Worm (Caenorhabditis elegans): ENCODE data around the gene R04A9.6.
A peak's percentile ranks its signal among the peaks of the same experiment; 100 is the strongest.

R04A9.6 gene

ce11 chrX:353134-353669, 44.2 kb upstream of the R04A9.6 start, which contains the start of gene sor-3 (continued):
- peak; percentile 90 for TF ChIP-seq nhr-90 (tag; optimal IDR thresholded peaks at IDR 0.05; ENCODE audit: poor library complexity)
- TF ChIP-seq efl-1 (optimal IDR thresholded peaks at IDR 0.05) = peak; percentile 62 to 71
- TF ChIP-seq efl-1 (GFP tag; optimal IDR thresholded peaks at IDR 0.05 in 1 of 2) = peak; percentile 23 to 94
- no peak for TF ChIP-seq C34B4.2 (tag; optimal IDR thresholded peaks at IDR 0.05)
- no peak for TF ChIP-seq pag-3 (tag; optimal IDR thresholded peaks at IDR 0.05; ENCODE audit: borderline replicate concordance, insufficient read depth)
- peak; percentile 24 for TF ChIP-seq zag-1 (tag; optimal IDR thresholded peaks at IDR 0.05)
- TF ChIP-seq sptf-1 (tag; optimal IDR thresholded peaks at IDR 0.05) = no peak
- 0 out of 2 replicates have a peak, but pooled peaks have one; percentile 19 for TF ChIP-seq grh-1 (GFP tag; IDR thresholded peaks at IDR 0.05)
- TF ChIP-seq aha-1 (tag; optimal IDR thresholded peaks at IDR 0.05) = no peak
- TF ChIP-seq ces-1 (GFP tag; optimal IDR thresholded peaks at IDR 0.05) = no peak
- peak; percentile 80 for TF ChIP-seq fkh-8 (tag; optimal IDR thresholded peaks at IDR 0.05)
- TF ChIP-seq aly-2 (tag; optimal IDR thresholded peaks at IDR 0.05) = peak; percentile 81
- TF ChIP-seq lin-13 (GFP tag; optimal IDR thresholded peaks at IDR 0.05) = peak; percentile 73
- TF ChIP-seq blmp-1 (tag; optimal IDR thresholded peaks at IDR 0.05) = peak; percentile 67
- TF ChIP-seq F16B12.6 (tag; optimal IDR thresholded peaks at IDR 0.05) = peak; percentile 51
- TF ChIP-seq fos-1 (tag; optimal IDR thresholded peaks at IDR 0.05) = peak; percentile 70
- peak; percentile 83 for TF ChIP-seq nhr-85 (tag)
- peak; percentile 33; the same call in 1 of the 2 replicates for TF ChIP-seq ceh-88 (GFP tag; IDR thresholded peaks at IDR 0.05)
- peak; percentile 92 for TF ChIP-seq nhr-71 (tag; optimal IDR thresholded peaks at IDR 0.05)
- no peak for TF ChIP-seq mef-2 (tag; optimal IDR thresholded peaks at IDR 0.05)
- peak; percentile 75 for TF ChIP-seq sox-4 (tag; optimal IDR thresholded peaks at IDR 0.05)
- TF ChIP-seq isw-1 (GFP tag; IDR thresholded peaks at IDR 0.05) = peak; percentile 66

ce11 chrX:357792-358191, 39.6 kb upstream of the R04A9.6 start, which contains the start of gene C04E7.1:
TSS of gene C04E7.1 (plus strand) at chrX:358092.
- TF ChIP-seq F16B12.6 (tag; optimal IDR thresholded peaks at IDR 0.05) = no peak
- no peak for TF ChIP-seq ceh-8 (GFP tag; optimal IDR thresholded peaks at IDR 0.05)
- no peak for TF ChIP-seq hlh-17 (GFP tag; optimal IDR thresholded peaks at IDR 0.05; ENCODE audit: borderline replicate concordance)
- no peak for TF ChIP-seq efl-1 (optimal IDR thresholded peaks at IDR 0.05)
- peak in 1 of 2 experiments; percentile 42 for TF ChIP-seq efl-1 (GFP tag; optimal IDR thresholded peaks at IDR 0.05 in 1 of 2)

- TF ChIP-seq pag-3 (tag; optimal IDR thresholded peaks at IDR 0.05; ENCODE audit: borderline replicate concordance, insufficient read depth) = no peak
- no peak for TF ChIP-seq ceh-82 (tag; optimal IDR thresholded peaks at IDR 0.05)
- no peak for TF ChIP-seq ztf-11 (tag; optimal IDR thresholded peaks at IDR 0.05)
- no peak for TF ChIP-seq fkh-4 (tag; optimal IDR thresholded peaks at IDR 0.05; ENCODE audit: borderline replicate concordance)
- no peak for TF ChIP-seq fos-1 (tag; optimal IDR thresholded peaks at IDR 0.05)
- no peak for TF ChIP-seq unc-98 (GFP tag; IDR thresholded peaks at IDR 0.05)
- no peak for TF ChIP-seq nhr-90 (tag; optimal IDR thresholded peaks at IDR 0.05; ENCODE audit: poor library complexity)
- TF ChIP-seq ceh-63 (GFP tag; optimal IDR thresholded peaks at IDR 0.05) = no peak
- no peak for TF ChIP-seq ceh-8 (GFP tag; optimal IDR thresholded peaks at IDR 0.05)
- TF ChIP-seq ceh-88 (GFP tag; IDR thresholded peaks at IDR 0.05) = no peak
- TF ChIP-seq nhr-71 (tag; optimal IDR thresholded peaks at IDR 0.05) = no peak
- no peak for TF ChIP-seq pax-3 (tag; optimal IDR thresholded peaks at IDR 0.05)
Observed at ce11 chrX:360479-360878, 36.9 kb upstream of the R04A9.6 start, which contains the start of gene C04E7.5. TSS of gene C04E7.5 (plus strand) at chrX:360779.

ce11 chrX:369923-370322, 27.4 kb upstream of the R04A9.6 start:
- peak; percentile 25 for TF ChIP-seq skn-1 (tag; optimal IDR thresholded peaks at IDR 0.05)
- peak in 1 of 2 experiments; percentile 18 for TF ChIP-seq efl-1 (optimal IDR thresholded peaks at IDR 0.05)
- peak in 1 of 2 experiments; percentile 42 for TF ChIP-seq efl-1 (GFP tag; optimal IDR thresholded peaks at IDR 0.05 in 1 of 2)
- TF ChIP-seq Y116A8C.19 (tag; optimal IDR thresholded peaks at IDR 0.05; ENCODE audit: borderline replicate concordance) = no peak
- TF ChIP-seq snpc-4 (tag; optimal IDR thresholded peaks at IDR 0.05) = no peak
- TF ChIP-seq mep-1 (tag; optimal IDR thresholded peaks at IDR 0.05) = peak; percentile 10

Measured in whole organism, L1 larva.